Fruit fly (Drosophila melanogaster) whole organism, embryonic: ENCODE results near the gene CG11617.
A peak's percentile ranks its signal among the peaks of the same experiment; 100 is the strongest.

Source experiments
- BEAF-32 ChIP-seq: fragments of 200-800 bp; sonication (Bioruptor generic); optimal IDR thresholded peaks from 3 replicates; lab custom pipeline; 2017; ENCODE audit warnings: missing biosample characterization, missing genetic modification characterization, mild to moderate bottlenecking, moderate library complexity, missing genetic modification reagents
- CG12659 ChIP-seq: fragments of 200-800 bp; sonication (Bioruptor generic); optimal IDR thresholded peaks from 3 replicates; lab custom pipeline; 2017; ENCODE audit warnings: mild to moderate bottlenecking, missing biosample characterization, missing genetic modification reagents, missing genetic modification characterization
- CG13287 ChIP-seq: fragments of 200-800 bp; sonication (Bioruptor generic); IDR thresholded peaks from 2 replicates; pipeline ENCODE4 v1.3.6; 2022; ENCODE audit warnings: missing biosample characterization, missing genetic modification characterization; ENCODE audit not compliant: partially characterized antibody
- CG13424 ChIP-seq: fragments of 200-800 bp; sonication (Bioruptor generic); optimal IDR thresholded peaks from 2 replicates; lab custom pipeline; 2019; ENCODE audit warnings: missing biosample characterization, mild to moderate bottlenecking, missing genetic modification characterization, moderate library complexity
- CG13894 ChIP-seq: fragments of 200-800 bp; sonication (Bioruptor generic); optimal IDR thresholded peaks from 3 replicates; lab custom pipeline; 2018; ENCODE audit warnings: missing biosample characterization, mild to moderate bottlenecking, missing genetic modification characterization, moderate library complexity
- CG15269 ChIP-seq: fragments of 200-800 bp; sonication (Bioruptor generic); optimal IDR thresholded peaks from 2 replicates; lab custom pipeline; 2018; ENCODE audit warnings: missing biosample characterization, mild to moderate bottlenecking, missing genetic modification characterization, moderate library complexity
- CG17359 ChIP-seq: fragments of 200-800 bp; sonication (Bioruptor generic); optimal IDR thresholded peaks from 3 replicates; lab custom pipeline; 2018; ENCODE audit warnings: missing biosample characterization, mild to moderate bottlenecking, missing genetic modification characterization, moderate library complexity
- CG17361 ChIP-seq: fragments of 200-800 bp; sonication (Bioruptor generic); IDR thresholded peaks from 3 replicates; pipeline ENCODE4 v1.3.6; 2022; ENCODE audit warnings: missing biosample characterization, missing genetic modification characterization
- CG18619 ChIP-seq: fragments of 200-800 bp; sonication (Bioruptor generic); optimal IDR thresholded peaks from 3 replicates; lab custom pipeline; 2017; ENCODE audit warnings: missing biosample characterization, mild to moderate bottlenecking, missing genetic modification characterization
- CG2678 ChIP-seq: fragments of 200-800 bp; sonication (Bioruptor generic); optimal IDR thresholded peaks from 3 replicates; lab custom pipeline; 2019; ENCODE audit warnings: missing biosample characterization, mild to moderate bottlenecking, missing genetic modification characterization, moderate library complexity
- CG31441 ChIP-seq: fragments of 200-800 bp; sonication (Bioruptor generic); IDR thresholded peaks from 2 replicates; pipeline ENCODE4 v1.3.6; 2022; ENCODE audit warnings: missing biosample characterization, missing genetic modification characterization
- CG3281 ChIP-seq: fragments of 200-800 bp; sonication (Bioruptor generic); optimal IDR thresholded peaks from 3 replicates; lab custom pipeline; 2017; ENCODE audit warnings: missing biosample characterization, mild to moderate bottlenecking, missing genetic modification characterization
- CG3407 ChIP-seq: fragments of 200-800 bp; sonication (Bioruptor generic); optimal IDR thresholded peaks from 2 replicates; lab custom pipeline; 2018; ENCODE audit warnings: missing biosample characterization, mild to moderate bottlenecking, missing genetic modification characterization
- CG3995 ChIP-seq: fragments of 200-800 bp; sonication (Bioruptor generic); optimal IDR thresholded peaks from 3 replicates; lab custom pipeline; 2016; ENCODE audit warnings: missing biosample characterization, missing genetic modification characterization
- CG4328 ChIP-seq: fragments of 200-800 bp; sonication (Bioruptor generic); optimal IDR thresholded peaks from 3 replicates; lab custom pipeline; 2017; ENCODE audit warnings: missing biosample characterization, missing genetic modification reagents, missing genetic modification characterization
- CG4617 ChIP-seq: fragments of 200-800 bp; sonication (Bioruptor generic); optimal IDR thresholded peaks from 3 replicates; lab custom pipeline; 2016; ENCODE audit warnings: missing biosample characterization, missing genetic modification characterization, borderline replicate concordance
- CG6765 ChIP-seq: fragments of 200-800 bp; sonication (Bioruptor generic); optimal IDR thresholded peaks from 3 replicates; lab custom pipeline; 2017; ENCODE audit warnings: missing biosample characterization, mild to moderate bottlenecking, missing genetic modification characterization
- CG7928 ChIP-seq: fragments of 200-800 bp; sonication (Bioruptor generic); optimal IDR thresholded peaks from 2 replicates; lab custom pipeline; 2017; ENCODE audit warnings: missing biosample characterization, mild to moderate bottlenecking, missing genetic modification characterization
- CG8281 ChIP-seq: fragments of 200-800 bp; sonication (Bioruptor generic); optimal IDR thresholded peaks from 2 replicates; lab custom pipeline; 2018; ENCODE audit warnings: missing biosample characterization, mild to moderate bottlenecking, missing genetic modification characterization, moderate library complexity
- CG9437 ChIP-seq: fragments of 200-800 bp; sonication (Bioruptor generic); optimal IDR thresholded peaks from 2 replicates; lab custom pipeline; 2018; ENCODE audit warnings: missing biosample characterization, mild to moderate bottlenecking, missing genetic modification characterization
- Dp ChIP-seq: fragments of 200-800 bp; sonication (Bioruptor generic); optimal IDR thresholded peaks from 2 replicates; lab custom pipeline; 2018; ENCODE audit warnings: missing biosample characterization, mild to moderate bottlenecking, missing genetic modification characterization, moderate library complexity
- Dref ChIP-seq: fragments of 200-800 bp; sonication (Bioruptor generic); IDR thresholded peaks from 2 replicates; pipeline ENCODE4 v1.3.6; 2022; ENCODE audit warnings: missing biosample characterization, missing genetic modification characterization
- Elba2 ChIP-seq: fragments of 200-800 bp; sonication (Bioruptor generic); optimal IDR thresholded peaks from 3 replicates; lab custom pipeline; 2016; ENCODE audit warnings: missing biosample characterization, missing genetic modification characterization
- Ets65A ChIP-seq: fragments of 200-800 bp; sonication (Bioruptor generic); peaks from one replicate; lab custom pipeline; 2016; ENCODE audit warnings: missing biosample characterization, missing genetic modification characterization
- Fer1 ChIP-seq: fragments of 200-800 bp; sonication (Bioruptor generic); optimal IDR thresholded peaks from 2 replicates; lab custom pipeline; 2017; ENCODE audit warnings: missing biosample characterization, mild to moderate bottlenecking, missing genetic modification characterization
- Pdp1 ChIP-seq, 2 experiments: fragments of 200-800 bp; sonication (Bioruptor generic); optimal IDR thresholded peaks; 3 replicates each; lab custom pipeline; 2016; ENCODE audit warnings: missing biosample characterization in 2 of 2, missing genetic modification characterization in 2 of 2, mild to moderate bottlenecking in 1 of 2, moderate library complexity in 1 of 2
- Rfx ChIP-seq: fragments of 200-800 bp; sonication (Bioruptor generic); IDR thresholded peaks from 2 replicates; pipeline ENCODE4 v1.3.6; 2022; ENCODE audit warnings: missing biosample characterization, missing genetic modification characterization
- Six4 ChIP-seq: fragments of 200-800 bp; sonication (Bioruptor generic); optimal IDR thresholded peaks from 2 replicates; lab custom pipeline; 2016; ENCODE audit warnings: missing biosample characterization, missing genetic modification characterization
- Sry-δ ChIP-seq: fragments of 200-800 bp; sonication (Bioruptor generic); optimal IDR thresholded peaks from 2 replicates; lab custom pipeline; 2016; ENCODE audit warnings: missing biosample characterization, missing genetic modification characterization
- Usf ChIP-seq: fragments of 200-800 bp; sonication (Bioruptor generic); optimal IDR thresholded peaks from 2 replicates; lab custom pipeline; 2017; ENCODE audit warnings: missing genotype, missing biosample characterization, missing genetic modification characterization
- ab ChIP-seq: fragments of 200-800 bp; sonication (Bioruptor generic); optimal IDR thresholded peaks from 2 replicates; lab custom pipeline; 2016; ENCODE audit warnings: missing biosample characterization, missing genetic modification characterization
- corto ChIP-seq: fragments of 200-800 bp; sonication (Bioruptor generic); optimal IDR thresholded peaks from 2 replicates; lab custom pipeline; 2016; ENCODE audit warnings: missing biosample characterization, mild to moderate bottlenecking, missing genetic modification characterization, moderate library complexity
- crol ChIP-seq: fragments of 200-800 bp; sonication (Bioruptor generic); IDR thresholded peaks from 2 replicates; pipeline ENCODE4 v1.3.6; 2022; ENCODE audit warnings: missing biosample characterization, missing genetic modification characterization
- dati ChIP-seq: fragments of 200-800 bp; sonication (Bioruptor generic); IDR thresholded peaks from 2 replicates; pipeline ENCODE4 v1.3.6; 2022; ENCODE audit warnings: missing biosample characterization, missing genetic modification characterization
- eve ChIP-seq, 2 experiments: fragments of >200 bp; optimal IDR thresholded peaks; 2 replicates each; lab custom pipeline; 2017; ENCODE audit warnings: missing biosample characterization in 2 of 2, missing genetic modification characterization in 2 of 2
- gcm ChIP-seq: fragments of 200-800 bp; sonication (Bioruptor generic); optimal IDR thresholded peaks from 2 replicates; lab custom pipeline; 2019; ENCODE audit warnings: missing biosample characterization, mild to moderate bottlenecking, missing genetic modification characterization, moderate library complexity
- gem ChIP-seq: fragments of 200-800 bp; sonication (Bioruptor generic); optimal IDR thresholded peaks from 2 replicates; lab custom pipeline; 2019; ENCODE audit warnings: missing biosample characterization, mild to moderate bottlenecking, missing genetic modification characterization, moderate library complexity
- klu ChIP-seq: fragments of 200-800 bp; sonication (Bioruptor generic); IDR thresholded peaks from 2 replicates; pipeline ENCODE4 v1.3.6; 2022; ENCODE audit warnings: missing biosample characterization, missing genetic modification characterization
- knrl ChIP-seq: fragments of 200-800 bp; sonication (Bioruptor generic); IDR thresholded peaks from 3 replicates; pipeline ENCODE4 v1.3.6; 2022; ENCODE audit warnings: missing biosample characterization, missing genetic modification characterization; ENCODE audit not compliant: partially characterized antibody
- nau ChIP-seq: fragments of 200-800 bp; sonication (Bioruptor generic); optimal IDR thresholded peaks from 3 replicates; lab custom pipeline; 2017; ENCODE audit warnings: missing biosample characterization, mild to moderate bottlenecking, missing genetic modification characterization, missing genetic modification reagents
- pan ChIP-seq, 4 experiments: fragments of >200 bp in 3 of 4; fragments of 200-800 bp in 1 of 4; sonication (Bioruptor generic) in 1 of 4; optimal IDR thresholded peaks in 3 of 4; IDR thresholded peaks in 1 of 4; 2 replicates each; pipeline versions ENCODE4 v1.3.6 to Lab custom; 2017 to 2022; ENCODE audit warnings: missing biosample characterization in 2 of 4, missing genetic modification characterization in 2 of 4, mixed read lengths in 1 of 4
- pb ChIP-seq: fragments of 200-800 bp; sonication (Bioruptor generic); optimal IDR thresholded peaks from 3 replicates; lab custom pipeline; 2016; ENCODE audit warnings: missing biosample characterization, missing genetic modification characterization
- pho ChIP-seq: fragments of 200-800 bp; sonication (Bioruptor generic); optimal IDR thresholded peaks from 2 replicates; lab custom pipeline; 2016; ENCODE audit warnings: missing biosample characterization, missing genetic modification characterization
- sisA ChIP-seq: fragments of 200-800 bp; sonication (Bioruptor generic); IDR thresholded peaks from 2 replicates; pipeline ENCODE4 v1.3.6; 2022; ENCODE audit warnings: missing biosample characterization, missing genetic modification characterization
- tin ChIP-seq: fragments of 200-800 bp; sonication (Bioruptor generic); optimal IDR thresholded peaks from 3 replicates; lab custom pipeline; 2016; ENCODE audit warnings: missing biosample characterization, missing genetic modification characterization
- unpg ChIP-seq: fragments of 200-800 bp; sonication (Bioruptor generic); optimal IDR thresholded peaks from 3 replicates; lab custom pipeline; 2018; ENCODE audit warnings: missing biosample characterization, mild to moderate bottlenecking, missing genetic modification characterization, moderate library complexity

The CG11617 gene

DNA sequence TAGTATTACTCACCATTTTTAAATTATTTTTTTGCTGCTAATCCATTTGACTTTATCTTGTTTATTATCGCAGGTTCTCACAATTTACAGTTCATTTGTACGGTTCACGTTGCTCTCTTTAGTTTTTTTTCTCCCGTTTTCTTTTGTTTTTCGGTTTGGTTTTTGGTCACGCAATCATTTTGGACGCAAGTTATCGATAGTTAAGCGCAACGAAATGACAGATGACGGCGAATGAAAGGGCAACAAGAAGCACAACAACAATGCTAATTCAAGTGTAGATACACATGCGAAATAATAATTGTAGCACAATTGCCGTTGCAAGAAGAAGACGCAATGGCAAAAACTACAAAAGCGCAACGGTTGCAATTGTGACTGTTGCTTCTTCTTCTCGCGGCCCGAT, 41.5 kb upstream of the CG11617 start:
- TF ChIP-seq Dp (GFP tag; lab: Kevin White, UChicago) (no peak), gcm (GFP tag; lab: Kevin White, UChicago) (no peak), Sry-δ (GFP tag; lab: Kevin White, UChicago) (peak; percentile 10), CG3995 (GFP tag; lab: Kevin White, UChicago) (peak; percentile 92), Dref (GFP tag; lab: Robert Waterston, UW) (peak; percentile 37), BEAF-32 (GFP tag; lab: Kevin White, UChicago) (peak; percentile 50), CG12659 (GFP tag; lab: Kevin White, UChicago) (peak; percentile 8), Usf (GFP tag; lab: Kevin White, UChicago) (no peak), CG31441 (GFP tag; lab: Robert Waterston, UW) (no peak), Pdp1 (GFP tag; optimal IDR thresholded peaks at IDR 0.05; lab: Kevin White, UChicago) (peak in 1 of 2 experiments; percentile 85), eve (GFP tag; optimal IDR thresholded peaks at IDR 0.05; lab: Kevin White, UChicago) (peak in 1 of 2 experiments; percentile 21), knrl (0 out of 3 replicates have a peak, but pooled peaks have one; percentile 6), CG9437 (GFP tag; lab: Kevin White, UChicago) (peak; percentile 28)

DNA sequence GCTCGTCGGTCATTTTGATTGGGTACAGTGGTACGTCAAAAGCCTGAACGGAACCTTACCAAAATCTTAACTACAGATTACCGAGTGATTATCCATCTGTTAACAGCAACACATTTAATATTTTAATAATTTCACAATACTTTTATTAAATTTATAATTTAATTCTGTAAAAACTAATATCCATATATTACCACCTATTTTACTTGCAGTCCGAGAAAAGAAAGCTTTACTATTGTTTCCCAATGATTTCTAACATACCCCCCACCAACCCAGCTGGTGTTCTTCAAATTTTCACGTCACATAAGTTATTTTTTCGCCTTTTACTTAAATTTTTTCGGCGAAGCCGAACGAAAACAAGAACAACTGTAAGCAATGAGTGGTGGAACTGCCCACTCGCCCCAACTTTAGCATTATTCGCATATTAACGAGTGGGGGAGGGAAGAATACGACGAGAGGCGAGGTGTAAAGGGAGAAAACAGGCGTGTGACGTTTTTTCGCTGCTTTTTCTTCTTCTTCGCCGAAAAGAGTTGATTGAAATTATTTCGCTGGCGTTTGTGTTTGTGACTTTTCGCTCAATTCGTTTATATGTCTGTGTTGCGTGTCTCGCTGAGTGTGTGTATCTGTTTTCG, 40.9 kb upstream of the CG11617 start:
- TF ChIP-seq CG8281 = peak; percentile 15
- 0 out of 2 replicates have a peak, but pooled peaks have one; percentile 12 for TF ChIP-seq sisA (GFP tag; lab: Robert Waterston, UW)
- no peak for TF ChIP-seq ab
- TF ChIP-seq Ets65A = peak; percentile 73
- TF ChIP-seq Rfx (GFP tag; lab: Robert Waterston, UW) = peak; percentile 75
- no peak for TF ChIP-seq dati (GFP tag; lab: Robert Waterston, UW)
- TF ChIP-seq CG3281 = peak; percentile 86
- TF ChIP-seq CG17359 = peak; percentile 54
- TF ChIP-seq CG13894 = peak; percentile 7
- TF ChIP-seq pan (optimal IDR thresholded peaks at IDR 0.05; lab: Kevin White, UChicago) = no peak
- peak in 1 of 2 experiments; percentile 67 for TF ChIP-seq pan (GFP tag; optimal IDR thresholded peaks at IDR 0.05 in 1 of 2, IDR thresholded peaks at IDR 0.05 in 1 of 2)
- peak; percentile 82 for TF ChIP-seq CG2678 (tag; lab: Kevin White, UChicago)
- TF ChIP-seq CG13287 = 0 out of 2 replicates have a peak, but pooled peaks have one; percentile 7
- peak; percentile 36 for TF ChIP-seq tin (GFP tag; lab: Kevin White, UChicago)
- TF ChIP-seq CG7928 (GFP tag; lab: Kevin White, UChicago) = peak; percentile 53
- TF ChIP-seq CG4617 (GFP tag; lab: Kevin White, UChicago) = no peak
- TF ChIP-seq CG4328 = peak; percentile 40
- TF ChIP-seq crol (GFP tag; lab: Robert Waterston, UW) = peak; percentile 92
- no peak for TF ChIP-seq pb (GFP tag; lab: Kevin White, UChicago)
- peak; percentile 80 for TF ChIP-seq CG17361 (GFP tag; lab: Robert Waterston, UW)
- peak; percentile 69 for TF ChIP-seq Fer1 (GFP tag; lab: Kevin White, UChicago)
- TF ChIP-seq klu (GFP tag; lab: Robert Waterston, UW) = peak; percentile 42
- peak; percentile 5 for TF ChIP-seq pho (GFP tag; lab: Kevin White, UChicago)
- peak; percentile 62 for TF ChIP-seq CG15269 (tag; lab: Kevin White, UChicago)
- TF ChIP-seq Six4 (GFP tag; lab: Kevin White, UChicago) = no peak
- no peak for TF ChIP-seq Elba2
- TF ChIP-seq CG13424 (tag; lab: Kevin White, UChicago) = peak; percentile 45
- peak; percentile 7 for TF ChIP-seq corto (GFP tag; lab: Kevin White, UChicago)
- TF ChIP-seq gem (tag; lab: Kevin White, UChicago) = peak; percentile 75
- peak; percentile 31 for TF ChIP-seq nau (GFP tag; lab: Kevin White, UChicago)
- TF ChIP-seq unpg (GFP tag; lab: Kevin White, UChicago) = peak; percentile 50
- TF ChIP-seq CG3407 (GFP tag; lab: Kevin White, UChicago) = peak; percentile 9
- no peak for TF ChIP-seq BEAF-32 (GFP tag; lab: Kevin White, UChicago)
- peak; percentile 60 for TF ChIP-seq CG6765 (GFP tag; lab: Kevin White, UChicago)
- TF ChIP-seq CG9437 (GFP tag; lab: Kevin White, UChicago) = peak; percentile 43
- peak; percentile 73 for TF ChIP-seq CG18619 (GFP tag; lab: Kevin White, UChicago)
